Worm (Caenorhabditis elegans) whole organism, mixed stage, embryonic: Measurements from ENCODE around the gene alfa-1.

ENCODE experiments used
- ces-1 ChIP-seq: fragments of 150-350 bp; optimal IDR thresholded peaks from 2 replicates; lab custom pipeline; 2014; ENCODE audit warnings: missing biosample characterization, missing genetic modification reagents, missing genetic modification characterization
- lin-13 ChIP-seq: fragments of 150-350 bp; optimal IDR thresholded peaks from 2 replicates; lab custom pipeline; 2014; ENCODE audit warnings: missing biosample characterization, missing genetic modification characterization
- lsy-2 ChIP-seq: fragments of 150-350 bp; optimal IDR thresholded peaks from 2 replicates; lab custom pipeline; 2014; ENCODE audit warnings: missing biosample characterization, missing genetic modification characterization
- nhr-28 ChIP-seq: fragments of 150-350 bp; optimal IDR thresholded peaks from 2 replicates; lab custom pipeline; 2014; ENCODE audit warnings: missing biosample characterization, missing genetic modification characterization
- unc-39 ChIP-seq: fragments of 150-350 bp; optimal IDR thresholded peaks from 2 replicates; lab custom pipeline; 2014; ENCODE audit warnings: missing biosample characterization, missing genetic modification characterization
- zip-8 ChIP-seq: fragments of 150-350 bp; optimal IDR thresholded peaks from 2 replicates; lab custom pipeline; 2014; ENCODE audit warnings: missing biosample characterization, missing genetic modification characterization

DNA sequence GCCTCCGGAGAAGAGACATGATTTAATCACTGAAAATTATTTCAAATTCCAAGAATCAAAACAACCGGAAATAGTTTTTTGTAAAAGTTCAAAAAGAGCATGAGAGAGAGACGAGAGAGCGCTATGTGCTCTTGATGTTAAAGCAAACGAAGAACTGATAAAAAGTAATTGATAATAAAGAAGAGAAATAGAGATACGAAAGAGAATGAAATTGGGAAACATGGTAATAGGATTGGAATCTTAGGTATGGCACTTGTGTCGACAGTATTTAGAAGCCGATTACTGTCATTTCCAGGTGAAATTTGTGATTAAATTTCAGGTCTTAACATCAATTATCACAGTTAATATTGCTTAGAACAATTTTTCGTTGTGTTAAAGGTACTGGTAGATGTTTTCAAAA, 31.6 kb upstream of the alfa-1 start, which contains the start of gene nhx-2:
- TF ChIP-seq unc-39 (tag; lab: Kevin White, UChicago) (no peak), lin-13 (tag; lab: Kevin White, UChicago) (no peak), nhr-28 (no peak), zip-8 (no peak), ces-1 (GFP tag; lab: Kevin White, UChicago) (no peak), lsy-2 (tag; lab: Kevin White, UChicago) (no peak)
